Fruit fly (Drosophila melanogaster) whole organism, wandering third instar larva: ENCODE data around the gene Yp1.

ENCODE experiments used
- CG9705 ChIP-seq: fragments of 200-800 bp; sonication (Bioruptor generic); optimal IDR thresholded peaks from 2 replicates; lab custom pipeline; 2018; ENCODE audit warnings: missing biosample characterization, mild to moderate bottlenecking, missing genetic modification characterization
- foxo ChIP-seq, 2 experiments: fragments of 200-800 bp; sonication (Bioruptor generic); optimal IDR thresholded peaks; 2 replicates in 1 of 2; 3 replicates in 1 of 2; lab custom pipeline; 2016 to 2017; ENCODE audit warnings: missing biosample characterization in 2 of 2, missing genetic modification characterization in 2 of 2
- sage ChIP-seq: fragments of 200-800 bp; sonication (Bioruptor generic); optimal IDR thresholded peaks from 2 replicates; lab custom pipeline; 2016; ENCODE audit warnings: missing biosample characterization, mild to moderate bottlenecking, missing genetic modification characterization

DNA sequence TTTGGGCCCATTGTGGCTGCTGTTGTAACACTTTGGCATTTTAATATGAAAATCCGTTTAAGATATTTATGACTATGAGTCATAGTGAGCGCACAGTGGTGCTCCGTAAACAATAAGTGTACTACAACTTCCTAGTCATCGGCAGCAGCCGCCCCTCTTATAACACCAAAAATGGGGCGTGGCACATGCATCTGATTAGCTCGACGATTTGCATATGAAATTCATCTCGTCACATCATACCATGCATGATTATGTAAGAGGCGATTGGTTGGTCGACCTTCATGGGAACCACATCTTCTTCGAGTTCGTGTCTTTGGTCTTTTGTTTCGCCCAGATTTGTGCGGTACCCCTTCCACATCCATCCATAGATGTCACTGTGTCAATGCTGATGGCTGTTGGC lies 23.9 kb upstream of the Yp1 start:
- TF ChIP-seq sage (GFP tag; lab: Kevin White, UChicago) = no peak
- TF ChIP-seq CG9705 (GFP tag; lab: Kevin White, UChicago) = no peak
- TF ChIP-seq foxo (GFP tag; optimal IDR thresholded peaks at IDR 0.05; lab: Kevin White, UChicago) = no peak
